Worm (Caenorhabditis elegans): ENCODE results near the gene C44B7.5.
A peak's percentile ranks its signal among the peaks of the same experiment; 100 is the strongest.

Gene C44B7.5

DNA sequence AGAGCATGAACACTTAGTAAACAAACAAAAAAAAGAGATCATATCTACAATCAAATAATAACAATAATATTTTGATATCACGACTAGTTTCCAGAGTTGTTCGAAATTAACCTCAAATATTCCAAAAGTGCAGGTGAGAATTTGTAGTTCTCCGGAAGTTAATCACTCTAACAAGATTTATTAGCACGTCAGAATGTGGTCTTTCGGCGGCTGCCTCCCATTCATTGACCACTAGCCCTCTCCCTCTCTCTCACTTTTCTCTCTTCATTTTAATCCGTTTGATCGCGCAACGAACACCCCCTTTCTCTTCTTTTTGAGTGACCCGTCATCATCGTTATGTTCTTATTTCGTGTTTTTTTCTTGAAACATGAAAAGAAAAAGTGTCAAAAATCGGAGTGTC is 46.7 kb downstream of the C44B7.5 start (continued):
- no peak for TF ChIP-seq mdt-29 (GFP tag; IDR thresholded peaks at IDR 0.05)

ce11 chrII:6824524-6824923 is 47.9 kb downstream of the C44B7.5 start:
- peak; percentile 61 for TF ChIP-seq mxl-3 (GFP tag; optimal IDR thresholded peaks at IDR 0.05)
- peak; percentile 8 for TF ChIP-seq T20F7.1 (GFP tag; optimal IDR thresholded peaks at IDR 0.05)
- TF ChIP-seq mdl-1 (tag; optimal IDR thresholded peaks at IDR 0.05): peak in 1 of 2 experiments; percentile 57
- no peak for TF ChIP-seq Y48G9A.11 (GFP tag; IDR thresholded peaks at IDR 0.05)
- no peak for TF ChIP-seq gei-8 (GFP tag; optimal IDR thresholded peaks at IDR 0.05)
- no peak for TF ChIP-seq ceh-44 (GFP tag; IDR thresholded peaks at IDR 0.05)
- TF ChIP-seq unc-62 (GFP tag; optimal IDR thresholded peaks at IDR 0.05 in 1 of 2): peak in 1 of 2 experiments; percentile 90
- TF ChIP-seq unc-62 (tag; optimal IDR thresholded peaks at IDR 0.05): no peak
- TF ChIP-seq daf-16 (GFP tag; optimal IDR thresholded peaks at IDR 0.05): no peak
- TF ChIP-seq daf-16 (tag; optimal IDR thresholded peaks at IDR 0.05): peak; percentile 45
- peak; percentile 73 for TF ChIP-seq hlh-11 (tag; optimal IDR thresholded peaks at IDR 0.05)
- TF ChIP-seq Y105C5A.15 (GFP tag; IDR thresholded peaks at IDR 0.05): no peak
- TF ChIP-seq dmd-6 (GFP tag; IDR thresholded peaks at IDR 0.05): peak; percentile 92
- peak; percentile 65 for TF ChIP-seq tra-1 (GFP tag; IDR thresholded peaks at IDR 0.05)
- no peak for TF ChIP-seq Y5F2A.4 (GFP tag; optimal IDR thresholded peaks at IDR 0.05)
- TF ChIP-seq hlh-30 (tag; optimal IDR thresholded peaks at IDR 0.05; ENCODE audit: insufficient read depth): peak; percentile 41
- TF ChIP-seq attf-4 (tag; optimal IDR thresholded peaks at IDR 0.05): no peak
- TF ChIP-seq nhr-28 (tag; optimal IDR thresholded peaks at IDR 0.05): peak; percentile 96
- peak; percentile 58 for TF ChIP-seq dve-1 (tag; optimal IDR thresholded peaks at IDR 0.05; ENCODE audit: insufficient read depth)
- peak; percentile 92 for TF ChIP-seq aha-1 (tag)
- peak; percentile 51 for TF ChIP-seq nhr-77 (tag; optimal IDR thresholded peaks at IDR 0.05)
- TF ChIP-seq dpl-1 (GFP tag; optimal IDR thresholded peaks at IDR 0.05): no peak
- no peak for TF ChIP-seq ZK337.2 (GFP tag; IDR thresholded peaks at IDR 0.05)
- peak; percentile 35; the same call in 1 of the 2 replicates for TF ChIP-seq ceh-20 (GFP tag; IDR thresholded peaks at IDR 0.05)
- no peak for TF ChIP-seq set-16 (GFP tag; IDR thresholded peaks at IDR 0.05)
- TF ChIP-seq nhr-6 (tag; optimal IDR thresholded peaks at IDR 0.05): peak; percentile 18
- TF ChIP-seq pqm-1 (tag; optimal IDR thresholded peaks at IDR 0.05): peak; percentile 93

ce11 chrII:6823912-6824311 is 48.5 kb downstream of the C44B7.5 start:
- TF ChIP-seq nhr-28 (tag; optimal IDR thresholded peaks at IDR 0.05) (peak; percentile 51), nhr-48 (tag; optimal IDR thresholded peaks at IDR 0.05) (peak; percentile 23), ceh-82 (tag; optimal IDR thresholded peaks at IDR 0.05) (no peak), F37D6.2 (tag; optimal IDR thresholded peaks at IDR 0.05) (peak; percentile 19), hlh-30 (tag; optimal IDR thresholded peaks at IDR 0.05; ENCODE audit: insufficient read depth) (peak; percentile 5), nhr-25 (tag; optimal IDR thresholded peaks at IDR 0.05; ENCODE audit: borderline replicate concordance, insufficient read depth) (peak; percentile 54), lsy-2 (tag; optimal IDR thresholded peaks at IDR 0.05) (peak in 1 of 2 experiments; percentile 67), hlh-11 (tag; optimal IDR thresholded peaks at IDR 0.05) (peak; percentile 38), ctbp-1 (GFP tag; IDR thresholded peaks at IDR 0.05) (peak; percentile 77), ceh-32 (tag; optimal IDR thresholded peaks at IDR 0.05; ENCODE audit: poor library complexity) (no peak), tra-1 (GFP tag; IDR thresholded peaks at IDR 0.05) (0 out of 2 replicates have a peak, but pooled peaks have one; percentile 49), daf-16 (GFP tag; optimal IDR thresholded peaks at IDR 0.05) (no peak), daf-16 (tag; optimal IDR thresholded peaks at IDR 0.05) (no peak), fkh-10 (GFP tag; optimal IDR thresholded peaks at IDR 0.05) (no peak), hif-1 (tag; optimal IDR thresholded peaks at IDR 0.05) (peak in 1 of 2 experiments; percentile 14), aha-1 (tag) (peak; percentile 21), dmd-6 (GFP tag; IDR thresholded peaks at IDR 0.05) (peak; percentile 53), mdl-1 (tag; optimal IDR thresholded peaks at IDR 0.05) (peak; percentile 25 to 63), mep-1 (tag; optimal IDR thresholded peaks at IDR 0.05) (peak; percentile 71)
